Worm (Caenorhabditis elegans) whole organism, early embryonic: ENCODE data around the gene bca-1.

ENCODE experiments used
- B0310.2 ChIP-seq: sonication (generic microtip); optimal IDR thresholded peaks from 2 replicates; lab custom pipeline; 2016; ENCODE audit warnings: mild to moderate bottlenecking, missing genetic modification characterization, missing compliant biosample characterization
- F13C5.2 ChIP-seq: sonication (generic microtip); optimal IDR thresholded peaks from 2 replicates; lab custom pipeline; 2017; ENCODE audit warnings: mild to moderate bottlenecking, missing genetic modification characterization, inconsistent platforms, missing compliant biosample characterization
- aly-1 ChIP-seq: sonication (generic microtip); optimal IDR thresholded peaks from 2 replicates; lab custom pipeline; 2016; ENCODE audit warnings: missing genetic modification characterization, missing compliant biosample characterization
- ama-1 ChIP-seq: fragments of 150-350 bp; optimal IDR thresholded peaks from 2 replicates; lab custom pipeline; 2014
- ceh-13 ChIP-seq: fragments of 200-800 bp; sonication (Bioruptor generic); optimal IDR thresholded peaks from 2 replicates; lab custom pipeline; 2018; ENCODE audit warnings: mild to moderate bottlenecking, missing genetic modification characterization, missing compliant biosample characterization
- ceh-36 ChIP-seq: sonication (generic microtip); optimal IDR thresholded peaks from 2 replicates; lab custom pipeline; 2016; ENCODE audit warnings: missing genetic modification characterization, inconsistent platforms, missing compliant biosample characterization
- ets-7 ChIP-seq: sonication (generic microtip); optimal IDR thresholded peaks from 2 replicates; lab custom pipeline; 2016; ENCODE audit warnings: missing genotype, missing genetic modification characterization, missing compliant biosample characterization
- flt-1 ChIP-seq: fragments of 200-800 bp; sonication (Bioruptor generic); IDR thresholded peaks from 2 replicates; pipeline ENCODE4 v1.3.6; 2022; ENCODE audit warnings: missing genetic modification characterization, missing compliant biosample characterization
- hmbx-1 ChIP-seq: sonication (generic microtip); optimal IDR thresholded peaks from 2 replicates; lab custom pipeline; 2016; ENCODE audit warnings: mild to moderate bottlenecking, missing genetic modification characterization, missing compliant biosample characterization
- hmg-4 ChIP-seq: fragments of 200-800 bp; sonication (Bioruptor generic); optimal IDR thresholded peaks from 2 replicates; lab custom pipeline; 2018; ENCODE audit warnings: mild to moderate bottlenecking, missing genetic modification characterization, missing compliant biosample characterization
- hnd-1 ChIP-seq: sonication (generic microtip); optimal IDR thresholded peaks from 2 replicates; lab custom pipeline; 2016; ENCODE audit warnings: missing genetic modification characterization, missing compliant biosample characterization
- pes-1 ChIP-seq: fragments of 200-800 bp; sonication (Bioruptor generic); IDR thresholded peaks from 2 replicates; pipeline ENCODE4 v1.3.6; 2022; ENCODE audit warnings: missing genetic modification reagents, missing genetic modification characterization, missing compliant biosample characterization
- scrt-1 ChIP-seq: fragments of 200-800 bp; sonication (Bioruptor generic); IDR thresholded peaks from 2 replicates; pipeline ENCODE4 v1.3.6; 2022; ENCODE audit warnings: missing genetic modification characterization, missing compliant biosample characterization
- sea-1 ChIP-seq: fragments of 200-800 bp; sonication (Bioruptor generic); conservative IDR thresholded peaks from 2 replicates; pipeline ENCODE4 v1.3.6; 2022; ENCODE audit warnings: missing genetic modification characterization, missing compliant biosample characterization
- tbx-11 ChIP-seq: fragments of 200-800 bp; sonication (Bioruptor generic); IDR thresholded peaks from 2 replicates; pipeline ENCODE4 v1.3.6; 2022; ENCODE audit warnings: missing genetic modification characterization, missing compliant biosample characterization
- tbx-37 ChIP-seq: fragments of 200-800 bp; sonication (Bioruptor generic); conservative IDR thresholded peaks from 2 replicates; pipeline ENCODE4 v1.3.6; 2022; ENCODE audit warnings: missing genetic modification reagents, missing genetic modification characterization, missing compliant biosample characterization
- tra-4 ChIP-seq: sonication (generic microtip); optimal IDR thresholded peaks from 2 replicates; lab custom pipeline; 2017; ENCODE audit warnings: missing genetic modification characterization, missing compliant biosample characterization

bca-1 gene

ce11 chrX:6194191-6194724 is 10.3 kb downstream of the bca-1 start, which contains the start of gene ceh-54:
ceh-54 (minus strand) TSS chrX:6194241.
- TF ChIP-seq sea-1 (GFP tag; lab: Robert Waterston, UW) = no peak
- no peak for TF ChIP-seq flt-1 (GFP tag; lab: Robert Waterston, UW)
- no peak for TF ChIP-seq F13C5.2 (tag; lab: Kevin White, UChicago)
- TF ChIP-seq ceh-13 = no peak
- TF ChIP-seq hnd-1 (tag; lab: Kevin White, UChicago) = no peak
- no peak for TF ChIP-seq hmg-4 (GFP tag; lab: Kevin White, UChicago)
- no peak for TF ChIP-seq ceh-36
- TF ChIP-seq ets-7 = no peak
- no peak for TF ChIP-seq tbx-11 (GFP tag; lab: Robert Waterston, UW)
- no peak for TF ChIP-seq scrt-1 (GFP tag; lab: Robert Waterston, UW)
- TF ChIP-seq aly-1 (tag; lab: Kevin White, UChicago) = no peak

- TF ChIP-seq hmg-4 (GFP tag; lab: Kevin White, UChicago) (no peak), scrt-1 (GFP tag; lab: Robert Waterston, UW) (no peak), ama-1 (lab: Kevin White, UChicago) (no peak), tbx-37 (GFP tag; lab: Robert Waterston, UW) (no peak), F13C5.2 (tag; lab: Kevin White, UChicago) (no peak), ceh-36 (no peak), sea-1 (GFP tag; lab: Robert Waterston, UW) (no peak), B0310.2 (no peak), tra-4 (tag; lab: Kevin White, UChicago) (no peak), hnd-1 (tag; lab: Kevin White, UChicago) (no peak), flt-1 (GFP tag; lab: Robert Waterston, UW) (no peak), pes-1 (GFP tag; lab: Robert Waterston, UW) (no peak), ets-7 (no peak)
Observed at ce11 chrX:6189955-6190354, 14.6 kb downstream of the bca-1 start, which contains the start of gene T13C5.9. T13C5.9 (plus strand) TSS chrX:6190255.

- TF ChIP-seq hnd-1 (tag; lab: Kevin White, UChicago) (no peak), hmg-4 (GFP tag; lab: Kevin White, UChicago) (no peak), sea-1 (GFP tag; lab: Robert Waterston, UW) (no peak), scrt-1 (GFP tag; lab: Robert Waterston, UW) (no peak), tbx-11 (GFP tag; lab: Robert Waterston, UW) (no peak), B0310.2 (no peak), flt-1 (GFP tag; lab: Robert Waterston, UW) (no peak), F13C5.2 (tag; lab: Kevin White, UChicago) (no peak)
Observed at ce11 chrX:6187848-6188247, 16.7 kb downstream of the bca-1 start, which contains the start of gene T13C5.10. T13C5.10 (plus strand) TSS chrX:6188148.

ce11 chrX:6184709-6185108 is 19.8 kb downstream of the bca-1 start, which contains the start of gene T13C5.2:
T13C5.2 (plus strand) TSS chrX:6185009.
- TF ChIP-seq ceh-13 = no peak
- TF ChIP-seq pes-1 (GFP tag; lab: Robert Waterston, UW) = no peak

- no peak for TF ChIP-seq hmg-4 (GFP tag; lab: Kevin White, UChicago)
- TF ChIP-seq B0310.2 = no peak
- TF ChIP-seq sea-1 (GFP tag; lab: Robert Waterston, UW) = no peak
- TF ChIP-seq flt-1 (GFP tag; lab: Robert Waterston, UW) = no peak
- TF ChIP-seq scrt-1 (GFP tag; lab: Robert Waterston, UW) = no peak
- no peak for TF ChIP-seq ceh-36
- TF ChIP-seq hnd-1 (tag; lab: Kevin White, UChicago) = no peak
- TF ChIP-seq ets-7 = no peak
- TF ChIP-seq hmbx-1 (tag; lab: Kevin White, UChicago) = no peak
- TF ChIP-seq aly-1 (tag; lab: Kevin White, UChicago) = no peak
Observed at ce11 chrX:6180293-6180692, 24.3 kb downstream of the bca-1 start, which contains the start of gene T13C5.7. T13C5.7 (plus strand) TSS chrX:6180593.

- TF ChIP-seq aly-1 (tag; lab: Kevin White, UChicago) = no peak
- TF ChIP-seq ama-1 (lab: Kevin White, UChicago) = no peak
- no peak for TF ChIP-seq sea-1 (GFP tag; lab: Robert Waterston, UW)
- no peak for TF ChIP-seq ets-7
- TF ChIP-seq ceh-36 = no peak
- no peak for TF ChIP-seq scrt-1 (GFP tag; lab: Robert Waterston, UW)
- no peak for TF ChIP-seq tbx-37 (GFP tag; lab: Robert Waterston, UW)
- no peak for TF ChIP-seq hmg-4 (GFP tag; lab: Kevin White, UChicago)
- no peak for TF ChIP-seq B0310.2
- no peak for TF ChIP-seq hmbx-1 (tag; lab: Kevin White, UChicago)
- no peak for TF ChIP-seq tbx-11 (GFP tag; lab: Robert Waterston, UW)
- TF ChIP-seq tra-4 (tag; lab: Kevin White, UChicago) = no peak
- TF ChIP-seq F13C5.2 (tag; lab: Kevin White, UChicago) = no peak
- no peak for TF ChIP-seq hnd-1 (tag; lab: Kevin White, UChicago)
- TF ChIP-seq flt-1 (GFP tag; lab: Robert Waterston, UW) = no peak
- no peak for TF ChIP-seq ceh-13
- no peak for TF ChIP-seq pes-1 (GFP tag; lab: Robert Waterston, UW)
Observed at ce11 chrX:6178989-6179388, 25.6 kb downstream of the bca-1 start.

ce11 chrX:6177944-6178566 is 26.5 kb downstream of the bca-1 start, which contains the start of the genes T25B2.4 and T13C5.3:
T25B2.4 (plus strand) TSS chrX:6178244.
T13C5.3 (plus strand) TSS chrX:6178516.
- TF ChIP-seq F13C5.2 (tag; lab: Kevin White, UChicago) (no peak), hnd-1 (tag; lab: Kevin White, UChicago) (no peak), flt-1 (GFP tag; lab: Robert Waterston, UW) (no peak)
